Fruit fly (Drosophila melanogaster) whole organism, adult: ENCODE results near the gene CD98hc.

Experiments
- Mnt ChIP-seq: fragments of 200-800 bp; sonication (Bioruptor generic); optimal IDR thresholded peaks from 2 replicates; lab custom pipeline; 2016; ENCODE audit warnings: missing biosample characterization, mild to moderate bottlenecking, missing genetic modification characterization
- kay ChIP-seq: fragments of 200-800 bp; sonication (Bioruptor generic); peaks from one replicate; lab custom pipeline; 2016; ENCODE audit warnings: missing biosample characterization, missing genetic modification characterization, borderline replicate concordance

- TF ChIP-seq kay (GFP tag; lab: Kevin White, UChicago) (no peak), Mnt (no peak)
Observed at dm6 chr3R:7990257-7990656, 12.0 kb upstream of the CD98hc start.
